Worm (Caenorhabditis elegans) whole organism, young adult: Measurements from ENCODE around the gene trr-1.

Experiments used
- B0035.1 ChIP-seq: sonication (generic microtip); optimal IDR thresholded peaks from 2 replicates; lab custom pipeline; 2016; ENCODE audit warnings: missing genetic modification characterization, mild to moderate bottlenecking, missing compliant biosample characterization, missing genotype, missing genetic modification reagents
- C06A6.2 ChIP-seq: fragments of 200-800 bp; sonication (Bioruptor generic); conservative IDR thresholded peaks from 2 replicates; pipeline ENCODE4 v1.3.6; 2022; ENCODE audit warnings: missing genetic modification characterization, missing compliant biosample characterization
- D2030.7 ChIP-seq: fragments of 200-800 bp; sonication (Bioruptor generic); IDR thresholded peaks from 2 replicates; pipeline ENCODE4 v1.3.6; 2022; ENCODE audit warnings: missing genetic modification reagents, missing genetic modification characterization, missing compliant biosample characterization
- F22D6.2 ChIP-seq: sonication (generic microtip); optimal IDR thresholded peaks from 2 replicates; lab custom pipeline; 2016; ENCODE audit warnings: mild to moderate bottlenecking, missing genetic modification characterization, missing compliant biosample characterization
- F37B4.10 ChIP-seq: fragments of 200-800 bp; sonication (Bioruptor generic); IDR thresholded peaks from 2 replicates; pipeline ENCODE4 v1.3.6; 2022; ENCODE audit warnings: missing genetic modification characterization, missing compliant biosample characterization
- F39B2.1 ChIP-seq: fragments of 200-800 bp; sonication (Bioruptor generic); IDR thresholded peaks from 2 replicates; pipeline ENCODE4 v1.3.6; 2022; ENCODE audit warnings: missing genetic modification reagents, missing genetic modification characterization, missing compliant biosample characterization
- F52B5.7 ChIP-seq: sonication (generic microtip); optimal IDR thresholded peaks from 2 replicates; lab custom pipeline; 2016; ENCODE audit warnings: mild to moderate bottlenecking, missing genetic modification characterization, missing compliant biosample characterization
- F55B11.4 ChIP-seq: sonication (generic microtip); optimal IDR thresholded peaks from 2 replicates; lab custom pipeline; 2016; ENCODE audit warnings: missing compliant biosample characterization, missing genetic modification characterization, borderline replicate concordance; ENCODE audit not compliant: insufficient read depth
- K11D2.4 ChIP-seq: fragments of 200-800 bp; sonication (Bioruptor generic); IDR thresholded peaks from 2 replicates; pipeline ENCODE4 v1.3.6; 2022; ENCODE audit warnings: missing genetic modification reagents, missing genetic modification characterization, missing compliant biosample characterization
- K12H6.12 ChIP-seq: fragments of 200-800 bp; sonication (Bioruptor generic); optimal IDR thresholded peaks from 2 replicates; lab custom pipeline; 2018; ENCODE audit warnings: mild to moderate bottlenecking, missing genetic modification characterization, missing compliant biosample characterization
- Y67H2A.10 ChIP-seq: fragments of 200-800 bp; sonication (Bioruptor generic); conservative IDR thresholded peaks from 2 replicates; pipeline ENCODE4 v1.3.6; 2022; ENCODE audit warnings: missing genetic modification reagents, missing genetic modification characterization, missing compliant biosample characterization
- Y79H2A.3 ChIP-seq: fragments of 200-800 bp; sonication (Bioruptor generic); conservative IDR thresholded peaks from 2 replicates; pipeline ENCODE4 v1.3.6; 2022; ENCODE audit warnings: missing genetic modification reagents, missing genetic modification characterization, missing compliant biosample characterization
- akir-1 ChIP-seq: fragments of 200-800 bp; sonication (Bioruptor generic); optimal IDR thresholded peaks from 2 replicates; lab custom pipeline; 2018; ENCODE audit warnings: mild to moderate bottlenecking, missing genetic modification characterization, moderate library complexity, missing compliant biosample characterization
- ama-1 ChIP-seq, 3 experiments: fragments of 150-350 bp in 1 of 3; sonication (generic microtip) in 2 of 3; optimal IDR thresholded peaks; 2 replicates each; lab custom pipeline; 2014 to 2018; ENCODE audit warnings: missing biosample characterization in 2 of 3, missing genetic modification characterization in 2 of 3, missing genetic modification reagents in 2 of 3
- aptf-2 ChIP-seq: fragments of 200-800 bp; sonication (Bioruptor generic); conservative IDR thresholded peaks from 2 replicates; pipeline ENCODE4 v1.3.6; 2022; ENCODE audit warnings: missing genetic modification reagents, missing genetic modification characterization, missing compliant biosample characterization
- athp-1 ChIP-seq: sonication (generic microtip); optimal IDR thresholded peaks from 2 replicates; lab custom pipeline; 2017; ENCODE audit warnings: mild to moderate bottlenecking, missing genetic modification characterization, missing compliant biosample characterization
- ccch-3 ChIP-seq: fragments of 200-800 bp; sonication (Bioruptor generic); optimal IDR thresholded peaks from 2 replicates; lab custom pipeline; 2018; ENCODE audit warnings: mild to moderate bottlenecking, missing genetic modification characterization, missing compliant biosample characterization
- cebp-2 ChIP-seq: fragments of 200-800 bp; sonication (Bioruptor generic); IDR thresholded peaks from 2 replicates; pipeline ENCODE4 v1.3.6; 2022; ENCODE audit warnings: missing genetic modification characterization, missing compliant biosample characterization
- ceh-100 ChIP-seq: fragments of 200-800 bp; sonication (Bioruptor generic); IDR thresholded peaks from 2 replicates; pipeline ENCODE4 v1.3.6; 2022; ENCODE audit warnings: missing genetic modification reagents, missing genetic modification characterization, missing compliant biosample characterization
- ceh-91 ChIP-seq: fragments of 200-800 bp; sonication (Bioruptor generic); IDR thresholded peaks from 2 replicates; pipeline ENCODE4 v1.3.6; 2022; ENCODE audit warnings: missing genetic modification reagents, missing genetic modification characterization, missing compliant biosample characterization
- die-1 ChIP-seq: sonication (generic microtip); optimal IDR thresholded peaks from 2 replicates; lab custom pipeline; 2016; ENCODE audit warnings: missing genotype, mild to moderate bottlenecking, missing genetic modification characterization, missing compliant biosample characterization
- dox-1 ChIP-seq: fragments of 200-800 bp; sonication (Bioruptor generic); IDR thresholded peaks from 2 replicates; pipeline ENCODE4 v1.3.6; 2022; ENCODE audit warnings: missing genetic modification reagents, missing genetic modification characterization, missing compliant biosample characterization
- fkh-3 ChIP-seq: sonication (generic microtip); optimal IDR thresholded peaks from 2 replicates; lab custom pipeline; 2016; ENCODE audit warnings: mild to moderate bottlenecking, missing genetic modification characterization, missing compliant biosample characterization
- gei-17 ChIP-seq: fragments of 200-800 bp; sonication (Bioruptor generic); optimal IDR thresholded peaks from 2 replicates; lab custom pipeline; 2018; ENCODE audit warnings: mild to moderate bottlenecking, missing genetic modification characterization, missing compliant biosample characterization
- hmg-20 ChIP-seq: fragments of 200-800 bp; sonication (Bioruptor generic); IDR thresholded peaks from 2 replicates; pipeline ENCODE4 v1.3.6; 2022; ENCODE audit warnings: missing genetic modification reagents, missing genetic modification characterization, missing compliant biosample characterization
- lin-26 ChIP-seq: fragments of 200-800 bp; sonication (Bioruptor generic); IDR thresholded peaks from 2 replicates; pipeline ENCODE4 v1.3.6; 2022; ENCODE audit warnings: missing genetic modification reagents, missing genetic modification characterization, missing compliant biosample characterization
- lin-40 ChIP-seq: sonication (generic microtip); optimal IDR thresholded peaks from 2 replicates; lab custom pipeline; 2016; ENCODE audit warnings: missing genetic modification characterization, mild to moderate bottlenecking, missing compliant biosample characterization, missing genotype, missing genetic modification reagents
- lin-54 ChIP-seq: fragments of 200-800 bp; sonication (Bioruptor generic); optimal IDR thresholded peaks from 2 replicates; lab custom pipeline; 2018; ENCODE audit warnings: mild to moderate bottlenecking, missing genetic modification characterization, missing compliant biosample characterization
- madf-6 ChIP-seq: fragments of 200-800 bp; sonication (Bioruptor generic); IDR thresholded peaks from 2 replicates; pipeline ENCODE4 v1.3.6; 2022; ENCODE audit warnings: missing genetic modification reagents, missing genetic modification characterization, missing compliant biosample characterization
- madf-8 ChIP-seq: fragments of 200-800 bp; sonication (Bioruptor generic); conservative IDR thresholded peaks from 2 replicates; pipeline ENCODE4 v1.3.6; 2022; ENCODE audit warnings: missing genetic modification reagents, missing genetic modification characterization, missing compliant biosample characterization
- mel-28 ChIP-seq: sonication (generic microtip); optimal IDR thresholded peaks from 2 replicates; lab custom pipeline; 2016; ENCODE audit warnings: borderline replicate concordance, mild to moderate bottlenecking, missing genetic modification characterization, missing compliant biosample characterization
- mes-4 ChIP-seq: sonication (generic microtip); optimal IDR thresholded peaks from 2 replicates; lab custom pipeline; 2016; ENCODE audit warnings: missing genotype, missing genetic modification characterization, missing compliant biosample characterization
- mxl-1 ChIP-seq: sonication (generic microtip); optimal IDR thresholded peaks from 2 replicates; lab custom pipeline; 2016; ENCODE audit warnings: missing genetic modification characterization, missing compliant biosample characterization
- nfya-1 ChIP-seq: sonication (generic microtip); optimal IDR thresholded peaks from 2 replicates; lab custom pipeline; 2017; ENCODE audit warnings: antibody characterized with exemption, missing compliant biosample characterization, missing genetic modification characterization, borderline replicate concordance; ENCODE audit not compliant: insufficient read depth
- nfya-2 ChIP-seq: fragments of 200-800 bp; sonication (Bioruptor generic); IDR thresholded peaks from 2 replicates; pipeline ENCODE4 v1.3.6; 2022; ENCODE audit warnings: missing genetic modification reagents, missing genetic modification characterization, missing compliant biosample characterization
- nfyb-1 ChIP-seq: fragments of 200-800 bp; sonication (Bioruptor generic); IDR thresholded peaks from 2 replicates; pipeline ENCODE4 v1.3.6; 2022; ENCODE audit warnings: missing genetic modification reagents, missing genetic modification characterization, missing compliant biosample characterization
- rec-8 ChIP-seq, 2 experiments: sonication (generic microtip); optimal IDR thresholded peaks; 2 replicates each; lab custom pipeline; 2016; ENCODE audit warnings: mild to moderate bottlenecking in 2 of 2, missing genetic modification characterization in 2 of 2, missing genetic modification reagents in 2 of 2, missing genotype in 2 of 2, missing biosample characterization in 1 of 2, missing compliant biosample characterization in 1 of 2, moderate library complexity in 1 of 2
- repo-1 ChIP-seq: sonication (generic microtip); optimal IDR thresholded peaks from 2 replicates; lab custom pipeline; 2017; ENCODE audit warnings: mild to moderate bottlenecking, missing genetic modification characterization, missing compliant biosample characterization
- snpc-3.4 ChIP-seq: sonication (generic microtip); optimal IDR thresholded peaks from 2 replicates; lab custom pipeline; 2017; ENCODE audit warnings: missing genetic modification characterization, mild to moderate bottlenecking, missing compliant biosample characterization, antibody characterized with exemption, moderate library complexity, missing genotype, missing genetic modification reagents
- somi-1 ChIP-seq: fragments of 200-800 bp; sonication (Bioruptor generic); optimal IDR thresholded peaks from 2 replicates; lab custom pipeline; 2018; ENCODE audit warnings: mild to moderate bottlenecking, missing genetic modification characterization, missing compliant biosample characterization
- tbp1 ChIP-seq: fragments of 200-800 bp; sonication (Bioruptor generic); optimal IDR thresholded peaks from 2 replicates; lab custom pipeline; 2018; ENCODE audit warnings: mild to moderate bottlenecking, missing genetic modification characterization, missing compliant biosample characterization
- tlf-1 ChIP-seq: fragments of 200-800 bp; sonication (Bioruptor generic); optimal IDR thresholded peaks from 2 replicates; lab custom pipeline; 2018; ENCODE audit warnings: mild to moderate bottlenecking, missing genetic modification characterization, missing compliant biosample characterization
- ztf-18 ChIP-seq: sonication (generic microtip); optimal IDR thresholded peaks from 2 replicates; lab custom pipeline; 2016; ENCODE audit warnings: missing genotype, mild to moderate bottlenecking, missing genetic modification characterization, missing compliant biosample characterization
- ztf-22 ChIP-seq: fragments of 200-800 bp; sonication (Bioruptor generic); optimal IDR thresholded peaks from 2 replicates; lab custom pipeline; 2018; ENCODE audit warnings: mild to moderate bottlenecking, missing genetic modification characterization, moderate library complexity, missing compliant biosample characterization
- ztf-6 ChIP-seq: fragments of 200-800 bp; sonication (Bioruptor generic); IDR thresholded peaks from 2 replicates; pipeline ENCODE4 v1.3.6; 2022; ENCODE audit warnings: missing genetic modification reagents, missing genetic modification characterization, missing compliant biosample characterization

Gene trr-1

DNA sequence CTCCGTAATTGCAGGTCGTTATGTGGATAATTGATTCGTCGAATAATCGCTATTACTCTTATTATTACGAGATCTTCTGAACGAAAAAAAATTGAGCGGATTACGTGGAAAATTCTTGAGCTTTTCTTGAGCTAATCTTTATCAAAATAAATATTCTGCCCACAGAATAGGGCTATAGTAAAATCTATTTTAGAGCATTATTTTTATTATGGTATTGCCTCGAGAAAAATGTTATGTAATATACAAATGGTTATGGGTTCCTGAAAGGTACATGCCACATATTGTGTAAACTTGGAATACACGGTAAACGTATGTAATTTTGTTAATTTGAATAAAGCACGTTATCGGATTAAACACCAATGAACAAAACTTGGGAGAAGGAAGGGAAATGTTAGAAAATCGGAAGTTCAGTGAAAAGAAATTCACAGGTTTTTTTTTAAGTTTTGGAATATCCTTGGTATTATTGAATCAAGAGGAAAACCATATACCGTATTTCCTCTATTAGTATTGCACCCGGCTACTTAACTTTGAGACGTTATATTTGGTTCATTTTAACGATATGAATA lies 38.5 kb downstream of the trr-1 start (continued):
- TF ChIP-seq akir-1 (GFP tag; lab: Kevin White, UChicago), result no peak
- TF ChIP-seq B0035.1, result no peak
- TF ChIP-seq K12H6.12 (tag; lab: Kevin White, UChicago), result no peak
- TF ChIP-seq somi-1, result no peak
- TF ChIP-seq ceh-100 (GFP tag; lab: Robert Waterston, UW), result no peak
- TF ChIP-seq ccch-3, result no peak
- no peak for TF ChIP-seq mxl-1 (tag; lab: Kevin White, UChicago)
- no peak for TF ChIP-seq Y79H2A.3 (GFP tag; lab: Robert Waterston, UW)
- no peak for TF ChIP-seq D2030.7 (GFP tag; lab: Robert Waterston, UW)
- no peak for TF ChIP-seq hmg-20 (GFP tag; lab: Robert Waterston, UW)
- no peak for TF ChIP-seq mes-4 (tag; lab: Kevin White, UChicago)
- TF ChIP-seq snpc-3.4 (tag; lab: Kevin White, UChicago), result no peak
- no peak for TF ChIP-seq nfya-1 (tag; lab: Kevin White, UChicago)
- no peak for TF ChIP-seq fkh-3 (tag; lab: Kevin White, UChicago)
- TF ChIP-seq F52B5.7 (tag; lab: Kevin White, UChicago), result no peak
- TF ChIP-seq ceh-91, result no peak
- TF ChIP-seq ztf-6 (GFP tag; lab: Robert Waterston, UW), result no peak
- TF ChIP-seq nfya-2 (GFP tag; lab: Robert Waterston, UW), result no peak
- TF ChIP-seq gei-17, result no peak
- 0 out of 2 replicates have a peak, but pooled peaks have one; percentile 9 for TF ChIP-seq C06A6.2
- TF ChIP-seq aptf-2 (GFP tag; lab: Robert Waterston, UW), result no peak
- TF ChIP-seq Y67H2A.10 (GFP tag; lab: Robert Waterston, UW), result no peak
- TF ChIP-seq ztf-22 (GFP tag; lab: Kevin White, UChicago), result no peak
- peak; percentile 73 for TF ChIP-seq lin-40
- peak; percentile 13 for TF ChIP-seq tlf-1
- TF ChIP-seq ztf-18, result no peak

DNA sequence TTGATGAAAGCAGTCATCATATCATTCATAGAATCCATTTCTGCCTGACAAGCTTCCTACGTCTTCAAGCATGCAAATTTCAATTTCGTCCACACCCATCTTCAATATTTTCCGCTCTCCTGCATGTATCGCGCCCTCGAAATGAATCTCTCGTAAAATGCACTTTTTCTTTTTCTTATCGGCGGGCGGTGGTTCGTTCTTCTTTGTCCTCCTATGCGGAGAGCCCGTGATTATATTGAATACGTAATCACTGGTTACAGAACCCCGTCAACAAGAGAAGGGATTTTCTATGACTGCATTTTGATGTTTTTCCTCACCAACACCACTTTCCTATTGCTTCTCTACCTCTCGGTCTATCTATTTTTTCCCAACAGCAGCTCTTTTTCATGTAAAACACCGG lies 39.1 kb downstream of the trr-1 start:
- peak; percentile 47 for TF ChIP-seq ama-1 (optimal IDR thresholded peaks at IDR 0.05; lab: Kevin White, UChicago)
- TF ChIP-seq ama-1 (GFP tag; optimal IDR thresholded peaks at IDR 0.05; lab: Kevin White, UChicago), result no peak
- TF ChIP-seq F39B2.1 (GFP tag; lab: Robert Waterston, UW), result 0 out of 2 replicates have a peak, but pooled peaks have one; percentile 12
- TF ChIP-seq die-1 (tag; lab: Kevin White, UChicago), result no peak
- TF ChIP-seq K11D2.4 (GFP tag; lab: Robert Waterston, UW), result peak; percentile 46; the same call in 1 of the 2 replicates
- TF ChIP-seq F52B5.7 (tag; lab: Kevin White, UChicago), result no peak
- no peak for TF ChIP-seq F37B4.10 (GFP tag; lab: Robert Waterston, UW)
- TF ChIP-seq nfyb-1 (GFP tag; lab: Robert Waterston, UW), result 0 out of 2 replicates have a peak, but pooled peaks have one; percentile 50
- 0 out of 2 replicates have a peak, but pooled peaks have one; percentile 18 for TF ChIP-seq dox-1

DNA sequence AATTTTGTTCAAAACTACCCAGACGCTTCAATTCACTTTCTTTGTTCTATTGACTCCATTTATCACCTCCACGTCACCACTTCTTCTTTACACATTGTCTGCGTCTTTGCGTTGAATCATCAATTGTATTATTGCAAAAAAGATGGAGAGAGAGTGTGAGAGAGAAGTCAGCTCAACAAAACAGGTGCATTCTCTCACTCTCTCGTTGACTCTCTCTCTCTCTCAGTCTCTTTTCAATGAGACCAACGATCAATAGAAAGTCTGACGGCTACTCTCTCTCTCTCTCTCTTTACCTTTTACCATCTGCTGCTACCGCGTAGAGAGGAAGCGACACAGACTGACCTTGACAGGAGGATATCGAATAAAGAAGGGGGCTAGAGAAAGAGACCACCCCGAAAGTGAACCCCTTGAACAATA lies 40.0 kb downstream of the trr-1 start:
- TF ChIP-seq K11D2.4 (GFP tag; lab: Robert Waterston, UW) (peak; percentile 20; the same call in 1 of the 2 replicates), madf-8 (GFP tag; lab: Robert Waterston, UW) (no peak), nfyb-1 (GFP tag; lab: Robert Waterston, UW) (peak; percentile 34; the same call in 1 of the 2 replicates), lin-26 (GFP tag; lab: Robert Waterston, UW) (0 out of 2 replicates have a peak, but pooled peaks have one; percentile 43), repo-1 (tag; lab: Kevin White, UChicago) (peak; percentile 37), dox-1 (no peak), athp-1 (peak; percentile 13), lin-54 (GFP tag; lab: Kevin White, UChicago) (peak; percentile 33), F22D6.2 (tag; lab: Kevin White, UChicago) (no peak), cebp-2 (no peak), tbp1 (GFP tag; lab: Kevin White, UChicago) (peak; percentile 31), ama-1 (optimal IDR thresholded peaks at IDR 0.05; lab: Kevin White, UChicago) (peak; percentile 93), ama-1 (GFP tag; optimal IDR thresholded peaks at IDR 0.05; lab: Kevin White, UChicago) (peak in 1 of 2 experiments; percentile 33), rec-8 (tag; optimal IDR thresholded peaks at IDR 0.05; lab: Kevin White, UChicago) (no peak), madf-6 (GFP tag; lab: Robert Waterston, UW) (no peak), mel-28 (tag; lab: Kevin White, UChicago) (no peak), F55B11.4 (tag; lab: Kevin White, UChicago) (no peak)
